Worm (Caenorhabditis elegans) whole organism, late embryonic: ENCODE measurements around the gene Y22D7AR.3.

ENCODE experiments used
- K02D7.2 ChIP-seq: sonication (generic microtip); optimal IDR thresholded peaks from 2 replicates; lab custom pipeline; 2017; ENCODE audit warnings: mild to moderate bottlenecking, missing genetic modification characterization, missing compliant biosample characterization
- Y22D7AL.16 ChIP-seq: sonication (generic microtip); optimal IDR thresholded peaks from 2 replicates; lab custom pipeline; 2016; ENCODE audit warnings: missing genetic modification characterization, missing compliant biosample characterization
- ama-1 ChIP-seq: fragments of 150-350 bp; optimal IDR thresholded peaks from 2 replicates; lab custom pipeline; 2014
- ceh-2 ChIP-seq: sonication (generic microtip); optimal IDR thresholded peaks from 2 replicates; lab custom pipeline; 2016; ENCODE audit warnings: missing genotype, missing genetic modification characterization, missing compliant biosample characterization
- ceh-6 ChIP-seq: fragments of 200-800 bp; sonication (Bioruptor generic); optimal IDR thresholded peaks from 2 replicates; lab custom pipeline; 2018; ENCODE audit warnings: mild to moderate bottlenecking, missing genetic modification characterization, missing compliant biosample characterization
- eyg-1 ChIP-seq: sonication (generic microtip); optimal IDR thresholded peaks from 2 replicates; lab custom pipeline; 2016; ENCODE audit warnings: missing genotype, missing genetic modification characterization, missing compliant biosample characterization
- fkh-10 ChIP-seq: fragments of 150-350 bp; optimal IDR thresholded peaks from 2 replicates; lab custom pipeline; 2014; ENCODE audit warnings: missing biosample characterization, missing genetic modification reagents, missing genetic modification characterization
- hlh-30 ChIP-seq: sonication (generic microtip); optimal IDR thresholded peaks from 2 replicates; lab custom pipeline; 2017; ENCODE audit warnings: antibody characterized with exemption, missing genetic modification characterization, missing compliant biosample characterization; ENCODE audit not compliant: insufficient read depth
- nhr-11 ChIP-seq: fragments of 150-350 bp; optimal IDR thresholded peaks from 2 replicates; lab custom pipeline; 2014; ENCODE audit warnings: missing biosample characterization, missing genetic modification characterization
- unc-3 ChIP-seq, 2 experiments: fragments of 200-800 bp in 1 of 2; sonication (Bioruptor generic) in 1 of 2; sonication (generic microtip) in 1 of 2; conservative IDR thresholded peaks in 1 of 2; optimal IDR thresholded peaks in 1 of 2; 2 replicates each; pipeline versions ENCODE4 v1.3.6 to Lab custom; 2016 to 2022; ENCODE audit warnings: missing compliant biosample characterization in 2 of 2, missing genetic modification characterization in 2 of 2, missing genetic modification reagents in 1 of 2
- unc-55 ChIP-seq: sonication (generic microtip); optimal IDR thresholded peaks from 2 replicates; lab custom pipeline; 2017; ENCODE audit warnings: missing biosample characterization, missing genetic modification reagents, missing genetic modification characterization
- zip-5 ChIP-seq: sonication (generic microtip); optimal IDR thresholded peaks from 2 replicates; lab custom pipeline; 2016; ENCODE audit warnings: missing genetic modification characterization, missing compliant biosample characterization

DNA sequence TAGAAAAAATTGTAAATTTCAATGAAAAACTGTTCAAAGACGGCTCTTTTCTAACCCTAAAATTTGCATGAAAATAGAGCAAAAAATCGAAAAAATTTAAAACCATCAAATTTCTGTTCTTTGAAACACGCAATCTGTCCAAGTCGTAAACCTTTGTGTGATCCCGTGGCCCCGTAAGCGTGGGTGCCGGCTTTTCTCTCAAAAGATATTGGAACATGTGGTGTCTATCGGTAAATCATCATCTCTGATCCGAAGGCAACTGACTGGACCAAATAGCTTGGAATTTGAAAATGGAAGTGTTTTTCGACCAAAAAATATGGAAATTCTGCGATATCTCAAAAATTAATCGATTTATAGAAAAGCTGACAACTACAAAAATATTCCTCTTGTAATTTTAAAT is 13.0 kb upstream of the Y22D7AR.3 start:
- TF ChIP-seq nhr-11 (no peak), zip-5 (no peak), unc-55 (no peak), ceh-2 (tag; lab: Kevin White, UChicago) (no peak), eyg-1 (tag; lab: Kevin White, UChicago) (no peak), fkh-10 (GFP tag; lab: Kevin White, UChicago) (no peak), ceh-6 (GFP tag; lab: Kevin White, UChicago) (no peak), unc-3 (GFP tag; conservative IDR thresholded peaks at IDR 0.05; lab: Robert Waterston, UW) (no peak), unc-3 (tag; optimal IDR thresholded peaks at IDR 0.05; lab: Kevin White, UChicago) (no peak), Y22D7AL.16 (tag; lab: Kevin White, UChicago) (no peak), hlh-30 (tag; lab: Kevin White, UChicago) (no peak), K02D7.2 (tag; lab: Kevin White, UChicago) (no peak), ama-1 (lab: Kevin White, UChicago) (no peak)
